Fruit fly (Drosophila melanogaster) whole organism, adult: ENCODE results near the gene run.

Experiments used
- CG1620 ChIP-seq: fragments of 200-800 bp; sonication (Bioruptor generic); optimal IDR thresholded peaks from 2 replicates; lab custom pipeline; 2016; ENCODE audit warnings: missing biosample characterization, missing genetic modification characterization
- CG5204 ChIP-seq: fragments of 200-800 bp; sonication (Bioruptor generic); optimal IDR thresholded peaks from 2 replicates; lab custom pipeline; 2016; ENCODE audit warnings: missing biosample characterization, missing genetic modification characterization
- Clk ChIP-seq: fragments of 200-800 bp; sonication (Bioruptor generic); optimal IDR thresholded peaks from 2 replicates; lab custom pipeline; 2017; ENCODE audit warnings: missing biosample characterization, missing genetic modification characterization
- Crg-1 ChIP-seq: fragments of 200-800 bp; sonication (Bioruptor generic); optimal IDR thresholded peaks from 2 replicates; lab custom pipeline; 2016; ENCODE audit warnings: missing biosample characterization, missing genetic modification characterization
- bab1 ChIP-seq: fragments of 200-800 bp; sonication (Bioruptor generic); optimal IDR thresholded peaks from 3 replicates; lab custom pipeline; 2019; ENCODE audit warnings: missing biosample characterization, mild to moderate bottlenecking, missing genetic modification characterization, moderate library complexity
- cnc ChIP-seq, 2 experiments: fragments of >200 bp; optimal IDR thresholded peaks; 2 replicates each; lab custom pipeline; 2017
- kay ChIP-seq: fragments of 200-800 bp; sonication (Bioruptor generic); peaks from one replicate; lab custom pipeline; 2016; ENCODE audit warnings: missing biosample characterization, missing genetic modification characterization, borderline replicate concordance
- pad ChIP-seq: fragments of 200-800 bp; sonication (Bioruptor generic); optimal IDR thresholded peaks from 3 replicates; lab custom pipeline; 2017; ENCODE audit warnings: missing biosample characterization, missing genetic modification characterization, mild to moderate bottlenecking, moderate library complexity, missing genetic modification reagents

- TF ChIP-seq CG5204 (GFP tag; lab: Kevin White, UChicago) (no peak), cnc (optimal IDR thresholded peaks at IDR 0.05; lab: Kevin White, UChicago) (no peak), CG1620 (GFP tag; lab: Kevin White, UChicago) (no peak), Crg-1 (GFP tag; lab: Kevin White, UChicago) (no peak), kay (GFP tag; lab: Kevin White, UChicago) (no peak), Clk (GFP tag; lab: Kevin White, UChicago) (no peak), pad (GFP tag; lab: Kevin White, UChicago) (no peak), bab1 (GFP tag; lab: Kevin White, UChicago) (no peak)
Observed at dm6 chrX:20713317-20713716, 22.8 kb downstream of the run start.
